Fruit fly (Drosophila melanogaster) whole organism: ENCODE results near the gene CG11378.

Experiments used
- CG8478 ChIP-seq: fragments of >200 bp; optimal IDR thresholded peaks from 2 replicates; lab custom pipeline; 2018; ENCODE audit warnings: inconsistent platforms
- Dll ChIP-seq: fragments of >200 bp; optimal IDR thresholded peaks from 2 replicates; lab custom pipeline; 2017
- EcR ChIP-seq, 2 experiments: fragments of >200 bp; optimal IDR thresholded peaks; 2 replicates each; lab custom pipeline; 2017; ENCODE audit warnings: missing biosample characterization in 2 of 2, missing genetic modification characterization in 2 of 2, missing genetic modification reagents in 2 of 2
- pan ChIP-seq: fragments of >200 bp; optimal IDR thresholded peaks from 2 replicates; lab custom pipeline; 2017
- psq ChIP-seq: fragments of >200 bp; optimal IDR thresholded peaks from 2 replicates; lab custom pipeline; 2017
- usp ChIP-seq: fragments of >200 bp; optimal IDR thresholded peaks from 2 replicates; lab custom pipeline; 2017; ENCODE audit warnings: missing biosample characterization, missing genetic modification characterization, mixed read lengths

Gene CG11378

dm6 chrX:1172756-1173422 is 2.3 kb downstream of the CG11378 start:
- no peak for TF ChIP-seq psq (lab: Kevin White, UChicago)

dm6 chrX:1173564-1173963 is 2.9 kb downstream of the CG11378 start:
- TF ChIP-seq EcR (GFP tag; optimal IDR thresholded peaks at IDR 0.05; lab: Kevin White, UChicago) (no peak), Dll (lab: Kevin White, UChicago) (no peak)

- TF ChIP-seq psq (lab: Kevin White, UChicago): no peak
- no peak for TF ChIP-seq CG8478 (lab: Kevin White, UChicago)
- TF ChIP-seq usp (GFP tag; lab: Kevin White, UChicago): no peak
- no peak for TF ChIP-seq Dll (lab: Kevin White, UChicago)
These were observed 5.4 kb downstream of the CG11378 start, which contains the start of gene CG11384 for dm6 chrX:1175993-1176392. Gene CG11384 (minus strand): TSS chrX:1176035.

dm6 chrX:1179865-1180264 is 9.2 kb downstream of the CG11378 start, which contains the start of gene CG11379:
Gene CG11379 (plus strand): TSS chrX:1180165.
- TF ChIP-seq pan (no peak), psq (lab: Kevin White, UChicago) (no peak), EcR (GFP tag; optimal IDR thresholded peaks at IDR 0.05; lab: Kevin White, UChicago) (no peak), Dll (lab: Kevin White, UChicago) (no peak), usp (GFP tag; lab: Kevin White, UChicago) (no peak), CG8478 (lab: Kevin White, UChicago) (no peak)

dm6 chrX:1180865-1181264 is 10.2 kb downstream of the CG11378 start:
- no peak for TF ChIP-seq EcR (GFP tag; optimal IDR thresholded peaks at IDR 0.05; lab: Kevin White, UChicago)
- TF ChIP-seq pan: no peak
- TF ChIP-seq psq (lab: Kevin White, UChicago): no peak

dm6 chrX:1181320-1181719 is 10.7 kb downstream of the CG11378 start, which contains the start of gene CG14627:
Gene CG14627 (plus strand): TSS chrX:1181620.
- no peak for TF ChIP-seq CG8478 (lab: Kevin White, UChicago)
- TF ChIP-seq usp (GFP tag; lab: Kevin White, UChicago): no peak
- no peak for TF ChIP-seq pan
- no peak for TF ChIP-seq Dll (lab: Kevin White, UChicago)
- no peak for TF ChIP-seq psq (lab: Kevin White, UChicago)
- no peak for TF ChIP-seq EcR (GFP tag; optimal IDR thresholded peaks at IDR 0.05; lab: Kevin White, UChicago)

dm6 chrX:1183742-1184141 is 13.1 kb downstream of the CG11378 start:
- TF ChIP-seq usp (GFP tag; lab: Kevin White, UChicago): no peak
- TF ChIP-seq EcR (GFP tag; optimal IDR thresholded peaks at IDR 0.05; lab: Kevin White, UChicago): no peak
- TF ChIP-seq Dll (lab: Kevin White, UChicago): no peak
- no peak for TF ChIP-seq pan
- TF ChIP-seq CG8478 (lab: Kevin White, UChicago): no peak
- TF ChIP-seq psq (lab: Kevin White, UChicago): no peak

- TF ChIP-seq Dll (lab: Kevin White, UChicago) (no peak), pan (no peak), CG8478 (lab: Kevin White, UChicago) (no peak), psq (lab: Kevin White, UChicago) (no peak), usp (GFP tag; lab: Kevin White, UChicago) (no peak), EcR (GFP tag; optimal IDR thresholded peaks at IDR 0.05; lab: Kevin White, UChicago) (no peak)
These were observed 13.8 kb downstream of the CG11378 start, which contains the start of gene CG14626 for dm6 chrX:1184478-1184877. Gene CG14626 (plus strand): TSS chrX:1184778.

dm6 chrX:1191008-1191407 is 20.4 kb downstream of the CG11378 start, which contains the start of gene CG11380:
Gene CG11380 (plus strand): TSS chrX:1191308.
- TF ChIP-seq psq (lab: Kevin White, UChicago) (no peak), usp (GFP tag; lab: Kevin White, UChicago) (no peak), CG8478 (lab: Kevin White, UChicago) (no peak), Dll (lab: Kevin White, UChicago) (no peak), pan (no peak), EcR (GFP tag; optimal IDR thresholded peaks at IDR 0.05; lab: Kevin White, UChicago) (no peak)

dm6 chrX:1197862-1198261 is 27.2 kb downstream of the CG11378 start:
- TF ChIP-seq psq (lab: Kevin White, UChicago): no peak

dm6 chrX:1199246-1199645 is 28.6 kb downstream of the CG11378 start, which contains the start of gene CG14625:
Gene CG14625 (plus strand): TSS chrX:1199546.
- TF ChIP-seq psq (lab: Kevin White, UChicago) (no peak), Dll (lab: Kevin White, UChicago) (no peak), usp (GFP tag; lab: Kevin White, UChicago) (no peak), pan (no peak), EcR (GFP tag; optimal IDR thresholded peaks at IDR 0.05; lab: Kevin White, UChicago) (no peak), CG8478 (lab: Kevin White, UChicago) (no peak)

- TF ChIP-seq usp (GFP tag; lab: Kevin White, UChicago): no peak
These were observed 32.8 kb downstream of the CG11378 start, which contains the start of gene CG11381 for dm6 chrX:1203477-1203876. Gene CG11381 (plus strand): TSS chrX:1203777.

- TF ChIP-seq psq (lab: Kevin White, UChicago): no peak
- TF ChIP-seq EcR (GFP tag; optimal IDR thresholded peaks at IDR 0.05; lab: Kevin White, UChicago): no peak
- TF ChIP-seq Dll (lab: Kevin White, UChicago): no peak
- TF ChIP-seq pan: no peak
These were observed 35.8 kb downstream of the CG11378 start, which contains the start of gene CG14624 for dm6 chrX:1206437-1206836. Gene CG14624 (plus strand): TSS chrX:1206737.
